Worm (Caenorhabditis elegans) whole organism, early embryonic: ENCODE measurements around the gene F35H12.6.

Source experiments
- ama-1 ChIP-seq: fragments of 150-350 bp; optimal IDR thresholded peaks from 2 replicates; lab custom pipeline; 2014
- flt-1 ChIP-seq: fragments of 200-800 bp; sonication (Bioruptor generic); IDR thresholded peaks from 2 replicates; pipeline ENCODE4 v1.3.6; 2022; ENCODE audit warnings: missing genetic modification characterization, missing compliant biosample characterization
- sea-1 ChIP-seq: fragments of 200-800 bp; sonication (Bioruptor generic); conservative IDR thresholded peaks from 2 replicates; pipeline ENCODE4 v1.3.6; 2022; ENCODE audit warnings: missing genetic modification characterization, missing compliant biosample characterization
- tbx-37 ChIP-seq: fragments of 200-800 bp; sonication (Bioruptor generic); conservative IDR thresholded peaks from 2 replicates; pipeline ENCODE4 v1.3.6; 2022; ENCODE audit warnings: missing genetic modification reagents, missing genetic modification characterization, missing compliant biosample characterization

DNA sequence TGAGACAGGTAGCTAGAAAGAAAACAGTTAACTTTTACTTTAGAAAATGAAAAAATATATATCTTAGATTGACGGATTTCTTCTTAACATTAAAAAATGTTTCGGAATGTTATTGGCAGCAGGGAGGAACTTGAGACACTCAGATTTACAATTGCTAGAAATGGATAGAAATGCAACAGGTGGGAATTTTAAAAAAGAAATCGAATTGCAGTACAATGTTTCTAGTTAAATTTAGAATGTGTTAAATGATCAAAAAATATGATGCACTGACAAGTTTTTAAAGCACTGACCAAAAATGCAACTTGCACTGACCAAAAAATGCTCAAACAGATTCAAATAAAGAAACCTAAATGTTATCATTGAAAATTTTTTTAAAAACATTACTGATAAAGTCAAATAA lies 13.0 kb downstream of the F35H12.6 start:
- TF ChIP-seq tbx-37 (GFP tag; lab: Robert Waterston, UW) (no peak), flt-1 (GFP tag; lab: Robert Waterston, UW) (no peak), sea-1 (no peak), ama-1 (no peak)
